Worm (Caenorhabditis elegans): ENCODE results near the gene E04D5.5.

Gene E04D5.5

ce11 chrII:10374776-10375175 is 36.3 kb upstream of the E04D5.5 start:
- no peak for TF ChIP-seq F10B5.3 (tag; optimal IDR thresholded peaks at IDR 0.05)
- TF ChIP-seq nhr-6 (tag; optimal IDR thresholded peaks at IDR 0.05), result peak; percentile 10

- TF ChIP-seq nhr-25 (tag; optimal IDR thresholded peaks at IDR 0.05; ENCODE audit: borderline replicate concordance, insufficient read depth) (peak; percentile 14), spr-3 (GFP tag; optimal IDR thresholded peaks at IDR 0.05) (no peak)
Measured at ce11 chrII:10377901-10378300, 33.2 kb upstream of the E04D5.5 start.

ce11 chrII:10379546-10379945 is 31.5 kb upstream of the E04D5.5 start:
- no peak for TF ChIP-seq nhr-10 (tag; optimal IDR thresholded peaks at IDR 0.05)
- TF ChIP-seq set-16 (GFP tag; IDR thresholded peaks at IDR 0.05), result peak; percentile 65; the same call in 1 of the 2 replicates
- no peak for TF ChIP-seq ceh-28 (tag; optimal IDR thresholded peaks at IDR 0.05)
- no peak for TF ChIP-seq arid-1 (GFP tag; conservative IDR thresholded peaks at IDR 0.05)
- no peak for TF ChIP-seq mxl-3 (GFP tag; optimal IDR thresholded peaks at IDR 0.05)
- TF ChIP-seq zip-2 (tag; optimal IDR thresholded peaks at IDR 0.05), result no peak
- peak; percentile 6 for TF ChIP-seq rbr-2 (tag; optimal IDR thresholded peaks at IDR 0.05)
- TF ChIP-seq mep-1 (tag; optimal IDR thresholded peaks at IDR 0.05), result no peak
- TF ChIP-seq ztf-7 (tag; optimal IDR thresholded peaks at IDR 0.05), result no peak
- no peak for TF ChIP-seq aha-1 (tag)
- no peak for TF ChIP-seq hlh-30 (tag; optimal IDR thresholded peaks at IDR 0.05; ENCODE audit: insufficient read depth)
- TF ChIP-seq snpc-4 (tag; optimal IDR thresholded peaks at IDR 0.05), result no peak
- peak; percentile 58 for TF ChIP-seq hmg-1.1 (GFP tag; IDR thresholded peaks at IDR 0.05)
- no peak for TF ChIP-seq Y105C5A.15 (GFP tag; IDR thresholded peaks at IDR 0.05)
- no peak for TF ChIP-seq tra-1 (GFP tag; IDR thresholded peaks at IDR 0.05)
- TF ChIP-seq nhr-102 (tag; optimal IDR thresholded peaks at IDR 0.05), result no peak
- no peak for TF ChIP-seq tag-97 (GFP tag; IDR thresholded peaks at IDR 0.05)
- TF ChIP-seq ZK337.2 (GFP tag; IDR thresholded peaks at IDR 0.05), result no peak
- TF ChIP-seq egl-43 (GFP tag; IDR thresholded peaks at IDR 0.05), result no peak
- no peak for TF ChIP-seq skn-1 (tag; optimal IDR thresholded peaks at IDR 0.05)
- no peak for TF ChIP-seq nhr-111 (GFP tag; optimal IDR thresholded peaks at IDR 0.05)

ce11 chrII:10382247-10382646 is 28.8 kb upstream of the E04D5.5 start:
- TF ChIP-seq ZK337.2 (GFP tag; IDR thresholded peaks at IDR 0.05) (no peak), egl-27 (tag; optimal IDR thresholded peaks at IDR 0.05) (no peak), F10B5.3 (tag; optimal IDR thresholded peaks at IDR 0.05) (no peak), lin-13 (GFP tag; optimal IDR thresholded peaks at IDR 0.05) (no peak), F37D6.2 (tag; optimal IDR thresholded peaks at IDR 0.05) (no peak), F26F4.8 (GFP tag; conservative IDR thresholded peaks at IDR 0.05) (no peak), zip-11 (GFP tag; IDR thresholded peaks at IDR 0.05) (no peak), mdl-1 (tag; optimal IDR thresholded peaks at IDR 0.05) (peak in 1 of 2 experiments; percentile 47), mes-2 (tag; optimal IDR thresholded peaks at IDR 0.05; ENCODE audit: poor library complexity, severe bottlenecking) (peak; percentile 65), egl-43 (GFP tag; IDR thresholded peaks at IDR 0.05) (peak; percentile 54; the same call in 1 of the 2 replicates), ceh-32 (tag; optimal IDR thresholded peaks at IDR 0.05; ENCODE audit: poor library complexity) (no peak), unc-130 (GFP tag; optimal IDR thresholded peaks at IDR 0.05) (no peak), R02D3.7 (tag; optimal IDR thresholded peaks at IDR 0.05) (no peak), nhr-11 (tag; optimal IDR thresholded peaks at IDR 0.05) (no peak), rbr-2 (tag; optimal IDR thresholded peaks at IDR 0.05) (peak; percentile 49), attf-4 (tag; optimal IDR thresholded peaks at IDR 0.05) (no peak), nhr-42 (GFP tag; IDR thresholded peaks at IDR 0.05) (no peak), D1046.2 (GFP tag; IDR thresholded peaks at IDR 0.05) (0 out of 2 replicates have a peak, but pooled peaks have one; percentile 34), lin-38 (GFP tag; IDR thresholded peaks at IDR 0.05) (peak; percentile 33; the same call in 1 of the 2 replicates), zip-2 (tag; optimal IDR thresholded peaks at IDR 0.05) (no peak), ztf-7 (tag; optimal IDR thresholded peaks at IDR 0.05) (no peak), dpl-1 (GFP tag; optimal IDR thresholded peaks at IDR 0.05) (peak; percentile 15), lin-39 (tag; optimal IDR thresholded peaks at IDR 0.05) (no peak), mxl-2 (GFP tag; conservative IDR thresholded peaks at IDR 0.05) (no peak), skn-1 (tag; optimal IDR thresholded peaks at IDR 0.05) (no peak), spr-3 (GFP tag; optimal IDR thresholded peaks at IDR 0.05) (no peak), snpc-4 (tag; optimal IDR thresholded peaks at IDR 0.05) (no peak), nhr-41 (GFP tag; IDR thresholded peaks at IDR 0.05) (0 out of 2 replicates have a peak, but pooled peaks have one; percentile 31), unc-62 (GFP tag; optimal IDR thresholded peaks at IDR 0.05 in 1 of 2) (peak in 1 of 2 experiments; percentile 90), unc-62 (tag; optimal IDR thresholded peaks at IDR 0.05) (no peak), lim-7 (GFP tag; IDR thresholded peaks at IDR 0.05) (no peak)
